Worm (Caenorhabditis elegans) whole organism, L4 larva: ENCODE results near the gene F47B8.8.

Experiments used
- F37D6.2 ChIP-seq: sonication (generic microtip); optimal IDR thresholded peaks from 2 replicates; lab custom pipeline; 2016; ENCODE audit warnings: mild to moderate bottlenecking, missing genetic modification characterization, missing compliant biosample characterization
- F44E2.7 ChIP-seq: fragments of 200-800 bp; sonication (Bioruptor generic); IDR thresholded peaks from 2 replicates; pipeline ENCODE4 v2.1.2; 2022; ENCODE audit warnings: missing genetic modification characterization, missing compliant biosample characterization
- Y105C5A.15 ChIP-seq: fragments of 200-800 bp; sonication (Bioruptor generic); IDR thresholded peaks from 2 replicates; pipeline ENCODE4 v1.3.6; 2022; ENCODE audit warnings: missing genetic modification characterization, missing compliant biosample characterization
- Y5F2A.4 ChIP-seq: fragments of 200-800 bp; sonication (Bioruptor generic); optimal IDR thresholded peaks from 2 replicates; lab custom pipeline; 2018; ENCODE audit warnings: mild to moderate bottlenecking, missing genetic modification characterization, missing compliant biosample characterization
- aha-1 ChIP-seq: fragments of 150-350 bp; peaks from one replicate; lab custom pipeline; 2014; ENCODE audit warnings: missing biosample characterization, missing genetic modification characterization
- aly-2 ChIP-seq: sonication (generic microtip); optimal IDR thresholded peaks from 2 replicates; lab custom pipeline; 2018; ENCODE audit warnings: missing biosample characterization, missing genetic modification characterization
- arid-1 ChIP-seq: fragments of 200-800 bp; sonication (Bioruptor generic); conservative IDR thresholded peaks from 2 replicates; pipeline ENCODE4 v1.3.6; 2022; ENCODE audit warnings: missing genetic modification reagents, missing genetic modification characterization, missing compliant biosample characterization
- ceh-20 ChIP-seq: fragments of 200-800 bp; sonication (Bioruptor generic); IDR thresholded peaks from 2 replicates; pipeline ENCODE4 v1.3.6; 2022; ENCODE audit warnings: missing genetic modification reagents, missing genetic modification characterization, missing compliant biosample characterization
- ceh-62 ChIP-seq: sonication (generic microtip); optimal IDR thresholded peaks from 2 replicates; lab custom pipeline; 2017; ENCODE audit warnings: missing biosample characterization, missing genetic modification characterization
- ctbp-1 ChIP-seq: fragments of 200-800 bp; sonication (Bioruptor generic); IDR thresholded peaks from 2 replicates; pipeline ENCODE4 v1.3.6; 2022; ENCODE audit warnings: missing genetic modification reagents, missing genetic modification characterization, missing compliant biosample characterization
- dmd-8 ChIP-seq: fragments of 200-800 bp; sonication (Bioruptor generic); IDR thresholded peaks from 2 replicates; pipeline ENCODE4 v1.3.6; 2022; ENCODE audit warnings: missing genetic modification characterization, missing compliant biosample characterization
- dmd-9 ChIP-seq: fragments of 200-800 bp; sonication (Bioruptor generic); IDR thresholded peaks from 2 replicates; pipeline ENCODE4 v1.3.6; 2022; ENCODE audit warnings: missing genetic modification reagents, missing genetic modification characterization, missing compliant biosample characterization
- lin-39 ChIP-seq: fragments of 150-350 bp; optimal IDR thresholded peaks from 2 replicates; lab custom pipeline; 2014; ENCODE audit warnings: missing biosample characterization, missing genetic modification reagents, missing genetic modification characterization
- lsy-2 ChIP-seq, 2 experiments: fragments of 150-350 bp in 1 of 2; sonication (generic microtip) in 1 of 2; optimal IDR thresholded peaks; 2 replicates each; lab custom pipeline; 2014 to 2017; ENCODE audit warnings: missing biosample characterization in 2 of 2, missing genetic modification characterization in 2 of 2
- madf-5 ChIP-seq, 2 experiments: fragments of 200-800 bp; sonication (Bioruptor generic); IDR thresholded peaks; 2 replicates each; pipeline ENCODE4 v1.3.6; 2022; ENCODE audit warnings: missing compliant biosample characterization in 2 of 2, missing genetic modification characterization in 2 of 2
- nhr-10 ChIP-seq: fragments of 150-350 bp; optimal IDR thresholded peaks from 2 replicates; lab custom pipeline; 2014; ENCODE audit warnings: missing biosample characterization, missing genetic modification characterization
- nhr-11 ChIP-seq: fragments of 150-350 bp; optimal IDR thresholded peaks from 2 replicates; lab custom pipeline; 2014; ENCODE audit warnings: missing biosample characterization, missing genetic modification characterization
- nhr-28 ChIP-seq: fragments of 150-350 bp; optimal IDR thresholded peaks from 2 replicates; lab custom pipeline; 2014; ENCODE audit warnings: missing biosample characterization, missing genetic modification characterization
- nhr-41 ChIP-seq: fragments of 200-800 bp; sonication (Bioruptor generic); IDR thresholded peaks from 2 replicates; pipeline ENCODE4 v1.3.6; 2022; ENCODE audit warnings: missing genetic modification reagents, missing genetic modification characterization, missing compliant biosample characterization
- nhr-42 ChIP-seq: fragments of 200-800 bp; sonication (Bioruptor generic); IDR thresholded peaks from 2 replicates; pipeline ENCODE4 v1.3.6; 2022; ENCODE audit warnings: missing genetic modification characterization, missing compliant biosample characterization
- nhr-48 ChIP-seq: sonication (generic microtip); optimal IDR thresholded peaks from 2 replicates; lab custom pipeline; 2016; ENCODE audit warnings: mild to moderate bottlenecking, missing genetic modification characterization, missing compliant biosample characterization
- nhr-6 ChIP-seq: fragments of 150-350 bp; optimal IDR thresholded peaks from 2 replicates; lab custom pipeline; 2014; ENCODE audit warnings: missing biosample characterization, missing genetic modification characterization
- rbr-2 ChIP-seq: sonication (generic microtip); optimal IDR thresholded peaks from 2 replicates; lab custom pipeline; 2016; ENCODE audit warnings: missing genotype, missing genetic modification characterization, missing compliant biosample characterization
- saeg-2 ChIP-seq: fragments of 200-800 bp; sonication (Bioruptor generic); IDR thresholded peaks from 2 replicates; pipeline ENCODE4 v1.3.6; 2022; ENCODE audit warnings: missing genetic modification reagents, missing genetic modification characterization, missing compliant biosample characterization
- sdz-12 ChIP-seq: fragments of 200-800 bp; sonication (Bioruptor generic); optimal IDR thresholded peaks from 2 replicates; lab custom pipeline; 2018; ENCODE audit warnings: mild to moderate bottlenecking, missing genetic modification characterization, missing compliant biosample characterization
- tra-1 ChIP-seq: fragments of 200-800 bp; sonication (Bioruptor generic); IDR thresholded peaks from 2 replicates; pipeline ENCODE4 v1.3.6; 2022; ENCODE audit warnings: missing genetic modification reagents, missing genetic modification characterization, missing compliant biosample characterization
- unc-62 ChIP-seq, 3 experiments: fragments of 150-350 bp in 1 of 3; sonication (generic microtip); optimal IDR thresholded peaks in 2 of 3; peaks in 1 of 3; 1 replicate in 1 of 3; 2 replicates in 2 of 3; lab custom pipeline; 2014 to 2017; ENCODE audit warnings: missing biosample characterization in 3 of 3, missing genetic modification characterization in 3 of 3, missing genetic modification reagents in 3 of 3, missing genotype in 1 of 3
- vab-7 ChIP-seq: fragments of 200-800 bp; sonication (Bioruptor generic); IDR thresholded peaks from 2 replicates; pipeline ENCODE4 v1.3.6; 2022; ENCODE audit warnings: missing genetic modification reagents, missing genetic modification characterization, missing compliant biosample characterization
- zag-1 ChIP-seq: fragments of 150-350 bp; optimal IDR thresholded peaks from 2 replicates; lab custom pipeline; 2014; ENCODE audit warnings: missing biosample characterization, missing genetic modification characterization
- zfp-2 ChIP-seq: sonication (generic microtip); optimal IDR thresholded peaks from 2 replicates; lab custom pipeline; 2016; ENCODE audit warnings: mild to moderate bottlenecking, missing genetic modification characterization, missing compliant biosample characterization
- zfp-3 ChIP-seq: fragments of 200-800 bp; sonication (Bioruptor generic); conservative IDR thresholded peaks from 2 replicates; pipeline ENCODE4 v1.3.6; 2022; ENCODE audit warnings: missing genetic modification reagents, missing genetic modification characterization, missing compliant biosample characterization
- zip-2 ChIP-seq: fragments of 150-350 bp; optimal IDR thresholded peaks from 2 replicates; lab custom pipeline; 2014; ENCODE audit warnings: missing biosample characterization, missing genetic modification characterization

The F47B8.8 gene

DNA sequence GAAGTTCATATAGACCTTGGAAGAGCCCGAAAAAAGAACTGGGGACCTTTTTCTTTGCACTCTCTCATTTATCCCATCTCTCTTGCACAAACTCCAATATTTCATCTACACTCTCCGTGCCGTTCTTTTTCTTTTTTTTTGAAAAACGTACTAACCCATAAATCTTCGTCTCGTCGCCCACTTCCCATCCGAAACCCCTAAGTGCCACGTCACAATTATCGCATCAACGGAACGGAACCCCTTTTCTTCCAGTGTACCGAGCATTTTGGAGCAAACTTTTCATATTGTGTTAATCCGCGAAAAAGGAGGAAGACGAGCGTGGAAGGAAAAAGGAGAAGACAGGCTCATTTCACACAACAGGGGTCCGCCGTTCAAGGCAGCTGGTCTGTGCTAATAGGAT lies 37.9 kb downstream of the F47B8.8 start:
- TF ChIP-seq unc-62 (GFP tag; optimal IDR thresholded peaks at IDR 0.05 in 1 of 2; lab: Kevin White, UChicago) (peak in 1 of 2 experiments; percentile 98), unc-62 (tag; optimal IDR thresholded peaks at IDR 0.05; lab: Kevin White, UChicago) (no peak), nhr-6 (tag; lab: Kevin White, UChicago) (no peak), tra-1 (GFP tag; lab: Robert Waterston, UW) (peak; percentile 43; the same call in 1 of the 2 replicates), ceh-20 (GFP tag; lab: Robert Waterston, UW) (peak; percentile 78), lsy-2 (tag; optimal IDR thresholded peaks at IDR 0.05; lab: Kevin White, UChicago) (peak in 1 of 2 experiments; percentile 32), aly-2 (tag; lab: Kevin White, UChicago) (no peak), Y105C5A.15 (GFP tag; lab: Robert Waterston, UW) (no peak), vab-7 (GFP tag; lab: Robert Waterston, UW) (0 out of 2 replicates have a peak, but pooled peaks have one; percentile 25), F37D6.2 (tag; lab: Kevin White, UChicago) (no peak), zip-2 (tag; lab: Kevin White, UChicago) (no peak), Y5F2A.4 (GFP tag; lab: Kevin White, UChicago) (no peak), rbr-2 (tag; lab: Kevin White, UChicago) (peak; percentile 22), nhr-28 (tag; lab: Kevin White, UChicago) (no peak)

DNA sequence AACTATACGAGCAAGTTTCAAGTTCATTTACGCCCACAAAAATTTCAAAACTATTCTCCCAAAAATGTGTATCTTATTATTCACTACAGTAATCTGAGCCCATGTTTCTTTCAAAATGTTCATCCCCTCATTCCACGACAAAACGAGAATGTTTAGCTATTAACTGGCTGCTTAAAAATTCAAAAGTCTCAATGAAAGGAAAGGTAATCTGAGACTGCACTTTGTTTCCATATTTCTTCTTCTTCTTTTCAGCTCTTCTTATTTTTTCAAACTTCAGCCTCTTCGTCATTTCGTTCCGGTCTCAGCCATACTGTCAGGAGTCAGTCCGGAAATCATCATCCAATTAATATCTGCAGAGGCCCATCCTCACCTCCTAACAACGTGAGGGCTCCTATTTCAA lies 41.2 kb downstream of the F47B8.8 start, which contains the start of gene unc-39:
Gene unc-39, plus strand, starts transcription at position 301 of the 400 bp plus-strand sequence.
- TF ChIP-seq zfp-3 (GFP tag; lab: Robert Waterston, UW): no peak
- no peak for TF ChIP-seq zag-1 (tag; lab: Kevin White, UChicago)
- TF ChIP-seq dmd-8 (GFP tag; lab: Robert Waterston, UW): no peak
- no peak for TF ChIP-seq sdz-12 (GFP tag; lab: Kevin White, UChicago)
- no peak for TF ChIP-seq nhr-10 (tag; lab: Kevin White, UChicago)
- TF ChIP-seq nhr-28 (tag; lab: Kevin White, UChicago): no peak
- no peak for TF ChIP-seq lin-39
- TF ChIP-seq arid-1 (GFP tag; lab: Robert Waterston, UW): no peak
- TF ChIP-seq ceh-62 (tag; lab: Kevin White, UChicago): no peak
- TF ChIP-seq aly-2 (tag; lab: Kevin White, UChicago): no peak
- TF ChIP-seq F44E2.7 (GFP tag; lab: Robert Waterston, UW): no peak
- TF ChIP-seq Y5F2A.4 (GFP tag; lab: Kevin White, UChicago): no peak

DNA sequence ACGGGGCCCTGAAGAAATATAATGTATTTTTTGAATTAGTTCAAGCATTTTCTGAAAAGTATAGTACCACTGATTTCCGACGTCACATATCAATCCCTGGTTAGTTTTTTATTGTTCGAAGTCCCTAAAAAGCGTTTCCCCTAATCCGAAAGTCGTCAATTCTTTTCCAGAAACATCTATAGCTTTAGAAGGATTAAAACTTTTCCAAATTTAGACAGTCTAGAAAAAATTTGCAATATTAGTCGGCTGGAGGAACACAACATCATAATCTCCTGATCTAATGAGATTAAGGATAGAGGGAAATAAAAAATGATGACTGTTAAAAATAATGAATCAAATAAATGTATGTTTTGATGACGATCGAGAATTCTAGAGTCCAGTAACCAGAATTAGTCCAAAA lies 46.5 kb downstream of the F47B8.8 start:
- peak in 1 of 2 experiments; percentile 77 for TF ChIP-seq unc-62 (GFP tag; optimal IDR thresholded peaks at IDR 0.05 in 1 of 2; lab: Kevin White, UChicago)
- TF ChIP-seq unc-62 (tag; optimal IDR thresholded peaks at IDR 0.05; lab: Kevin White, UChicago): no peak
- TF ChIP-seq dmd-8 (GFP tag; lab: Robert Waterston, UW): no peak
- no peak for TF ChIP-seq ctbp-1 (GFP tag; lab: Robert Waterston, UW)

DNA sequence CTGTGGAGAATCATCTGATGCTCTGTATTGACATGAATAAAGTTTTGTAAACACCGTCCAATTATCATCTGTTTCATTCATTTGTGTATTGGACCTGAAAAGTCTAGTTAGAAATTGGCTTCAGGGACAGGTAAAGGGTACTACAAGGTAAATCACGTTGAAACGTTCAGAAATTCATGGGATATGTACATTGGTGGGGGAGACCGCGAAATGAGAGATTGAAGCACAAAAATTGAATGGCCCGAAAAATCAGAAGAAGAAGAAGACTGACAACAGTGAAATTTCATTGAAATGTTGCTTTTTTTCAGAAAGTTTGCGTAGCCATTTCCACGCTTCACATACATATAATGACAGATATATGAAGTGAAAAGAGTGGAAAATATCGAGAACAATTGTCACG lies 47.5 kb downstream of the F47B8.8 start, which contains the start of gene npr-43:
Gene npr-43, minus strand, starts transcription at position 101 of the 400 bp plus-strand sequence.
- TF ChIP-seq nhr-42 (GFP tag; lab: Robert Waterston, UW) (no peak), aha-1 (tag; lab: Kevin White, UChicago) (peak; percentile 68), nhr-28 (tag; lab: Kevin White, UChicago) (no peak), madf-5 (GFP tag; IDR thresholded peaks at IDR 0.05; lab: Robert Waterston, UW) (no peak)

DNA sequence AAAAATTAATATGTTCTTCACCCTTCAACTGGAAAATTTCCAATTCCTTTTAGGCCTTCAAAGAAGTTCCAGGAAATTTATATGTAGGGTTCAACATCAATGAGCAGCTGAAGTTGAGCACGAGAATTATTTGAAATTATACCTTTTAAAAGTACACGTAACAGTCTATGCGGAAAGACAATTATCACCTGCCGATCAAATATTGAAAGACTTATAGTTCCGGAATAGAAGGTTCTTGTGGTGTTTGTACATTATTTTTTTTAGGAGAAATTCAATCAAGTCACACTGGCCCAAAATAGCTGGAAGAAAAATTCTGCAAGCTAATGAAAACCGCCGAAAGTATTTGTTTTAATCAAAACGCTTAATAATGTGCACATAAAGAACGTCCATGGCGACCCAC lies 48.7 kb downstream of the F47B8.8 start:
- TF ChIP-seq nhr-41 (GFP tag; lab: Robert Waterston, UW): no peak
- TF ChIP-seq unc-62 (GFP tag; optimal IDR thresholded peaks at IDR 0.05 in 1 of 2; lab: Kevin White, UChicago): peak in 1 of 2 experiments; percentile 96
- TF ChIP-seq unc-62 (tag; optimal IDR thresholded peaks at IDR 0.05; lab: Kevin White, UChicago): no peak
- TF ChIP-seq nhr-11 (tag; lab: Kevin White, UChicago): no peak
- no peak for TF ChIP-seq rbr-2 (tag; lab: Kevin White, UChicago)
- no peak for TF ChIP-seq nhr-48 (tag; lab: Kevin White, UChicago)
- no peak for TF ChIP-seq zfp-2 (tag; lab: Kevin White, UChicago)
- no peak for TF ChIP-seq dmd-9 (GFP tag; lab: Robert Waterston, UW)
- TF ChIP-seq aha-1 (tag; lab: Kevin White, UChicago): peak; percentile 37
- no peak for TF ChIP-seq saeg-2 (GFP tag; lab: Robert Waterston, UW)
